Worm (Caenorhabditis elegans) whole organism, L4 larva: ENCODE results near the gene ZK180.8.

ENCODE experiments used
- F37D6.2 ChIP-seq: sonication (generic microtip); optimal IDR thresholded peaks from 2 replicates; lab custom pipeline; 2016; ENCODE audit warnings: mild to moderate bottlenecking, missing genetic modification characterization, missing compliant biosample characterization
- F44E2.7 ChIP-seq: fragments of 200-800 bp; sonication (Bioruptor generic); IDR thresholded peaks from 2 replicates; pipeline ENCODE4 v2.1.2; 2022; ENCODE audit warnings: missing genetic modification characterization, missing compliant biosample characterization
- T26A8.4 ChIP-seq: fragments of 200-800 bp; sonication (Bioruptor generic); IDR thresholded peaks from 2 replicates; pipeline ENCODE4 v1.3.6; 2022; ENCODE audit warnings: missing genetic modification characterization, missing compliant biosample characterization
- Y105C5A.15 ChIP-seq: fragments of 200-800 bp; sonication (Bioruptor generic); IDR thresholded peaks from 2 replicates; pipeline ENCODE4 v1.3.6; 2022; ENCODE audit warnings: missing genetic modification characterization, missing compliant biosample characterization
- ZK337.2 ChIP-seq: fragments of 200-800 bp; sonication (Bioruptor generic); IDR thresholded peaks from 2 replicates; pipeline ENCODE4 v1.3.6; 2022; ENCODE audit warnings: missing genetic modification reagents, missing genetic modification characterization, missing compliant biosample characterization
- aha-1 ChIP-seq: fragments of 150-350 bp; peaks from one replicate; lab custom pipeline; 2014; ENCODE audit warnings: missing biosample characterization, missing genetic modification characterization
- attf-4 ChIP-seq: sonication (generic microtip); optimal IDR thresholded peaks from 3 replicates; lab custom pipeline; 2017; ENCODE audit warnings: missing biosample characterization, missing genetic modification characterization
- ceh-20 ChIP-seq: fragments of 200-800 bp; sonication (Bioruptor generic); IDR thresholded peaks from 2 replicates; pipeline ENCODE4 v1.3.6; 2022; ENCODE audit warnings: missing genetic modification reagents, missing genetic modification characterization, missing compliant biosample characterization
- ceh-28 ChIP-seq: fragments of 150-350 bp; optimal IDR thresholded peaks from 2 replicates; lab custom pipeline; 2014; ENCODE audit warnings: missing biosample characterization, missing genetic modification reagents, missing genetic modification characterization
- ces-1 ChIP-seq: fragments of 150-350 bp; sonication (generic microtip); optimal IDR thresholded peaks from 4 replicates; lab custom pipeline; 2014; ENCODE audit warnings: missing biosample characterization, missing genetic modification reagents, missing genetic modification characterization
- cey-2 ChIP-seq: sonication (generic microtip); optimal IDR thresholded peaks from 3 replicates; lab custom pipeline; 2017; ENCODE audit warnings: missing genetic modification characterization, mild to moderate bottlenecking, missing compliant biosample characterization, antibody characterized with exemption, borderline replicate concordance; ENCODE audit not compliant: insufficient read depth
- daf-12 ChIP-seq: fragments of 150-350 bp; optimal IDR thresholded peaks from 2 replicates; lab custom pipeline; 2014; ENCODE audit warnings: missing biosample characterization, missing genetic modification reagents, missing genetic modification characterization
- daf-16 ChIP-seq, 3 experiments: sonication (generic microtip); optimal IDR thresholded peaks; 2 replicates each; lab custom pipeline; 2016 to 2017; ENCODE audit warnings: missing genetic modification characterization in 3 of 3, missing genetic modification reagents in 3 of 3, mild to moderate bottlenecking in 2 of 3, missing compliant biosample characterization in 2 of 3, missing biosample characterization in 1 of 3, moderate library complexity in 1 of 3
- daf-8 ChIP-seq: fragments of 200-800 bp; sonication (Bioruptor generic); IDR thresholded peaks from 2 replicates; pipeline ENCODE4 v1.3.6; 2022; ENCODE audit warnings: missing genetic modification characterization, missing compliant biosample characterization
- dmd-8 ChIP-seq: fragments of 200-800 bp; sonication (Bioruptor generic); IDR thresholded peaks from 2 replicates; pipeline ENCODE4 v1.3.6; 2022; ENCODE audit warnings: missing genetic modification characterization, missing compliant biosample characterization
- dve-1 ChIP-seq: sonication (generic microtip); optimal IDR thresholded peaks from 2 replicates; lab custom pipeline; 2017; ENCODE audit warnings: antibody characterized with exemption, mild to moderate bottlenecking, missing genetic modification characterization, missing compliant biosample characterization; ENCODE audit not compliant: insufficient read depth
- egl-43 ChIP-seq: fragments of 200-800 bp; sonication (Bioruptor generic); IDR thresholded peaks from 2 replicates; pipeline ENCODE4 v1.3.6; 2022; ENCODE audit warnings: missing genetic modification reagents, missing genetic modification characterization, missing compliant biosample characterization
- fkh-10 ChIP-seq: fragments of 150-350 bp; optimal IDR thresholded peaks from 2 replicates; lab custom pipeline; 2014; ENCODE audit warnings: missing biosample characterization, missing genetic modification reagents, missing genetic modification characterization
- gei-8 ChIP-seq: fragments of 200-800 bp; sonication (Bioruptor generic); optimal IDR thresholded peaks from 2 replicates; lab custom pipeline; 2018; ENCODE audit warnings: mild to moderate bottlenecking, missing genetic modification characterization, missing compliant biosample characterization
- hlh-11 ChIP-seq: fragments of 200-800 bp; sonication (Bioruptor generic); optimal IDR thresholded peaks from 2 replicates; lab custom pipeline; 2018; ENCODE audit warnings: mild to moderate bottlenecking, missing genetic modification characterization, missing compliant biosample characterization
- hlh-30 ChIP-seq: sonication (generic microtip); optimal IDR thresholded peaks from 2 replicates; lab custom pipeline; 2017; ENCODE audit warnings: antibody characterized with exemption, mild to moderate bottlenecking, missing genetic modification characterization, missing compliant biosample characterization; ENCODE audit not compliant: insufficient read depth
- hmg-1.1 ChIP-seq: fragments of 200-800 bp; sonication (Bioruptor generic); IDR thresholded peaks from 2 replicates; pipeline ENCODE4 v1.3.6; 2022; ENCODE audit warnings: missing genetic modification reagents, missing genetic modification characterization, missing compliant biosample characterization
- jun-1 ChIP-seq: fragments of 150-350 bp; optimal IDR thresholded peaks from 2 replicates; lab custom pipeline; 2014; ENCODE audit warnings: missing biosample characterization, missing genetic modification reagents, missing genetic modification characterization
- lin-1 ChIP-seq: fragments of 200-800 bp; sonication (Bioruptor generic); IDR thresholded peaks from 2 replicates; pipeline ENCODE4 v1.3.6; 2022; ENCODE audit warnings: missing genetic modification reagents, missing genetic modification characterization, missing compliant biosample characterization
- lin-38 ChIP-seq: fragments of 200-800 bp; sonication (Bioruptor generic); IDR thresholded peaks from 2 replicates; pipeline ENCODE4 v1.3.6; 2022; ENCODE audit warnings: missing genetic modification reagents, missing genetic modification characterization, missing compliant biosample characterization
- lin-39 ChIP-seq: fragments of 150-350 bp; optimal IDR thresholded peaks from 2 replicates; lab custom pipeline; 2014; ENCODE audit warnings: missing biosample characterization, missing genetic modification reagents, missing genetic modification characterization
- lir-3 ChIP-seq: sonication (generic microtip); optimal IDR thresholded peaks from 2 replicates; lab custom pipeline; 2016; ENCODE audit warnings: mild to moderate bottlenecking, missing genetic modification characterization, missing compliant biosample characterization
- mep-1 ChIP-seq: fragments of 150-350 bp; sonication (generic microtip); optimal IDR thresholded peaks from 3 replicates; lab custom pipeline; 2014; ENCODE audit warnings: missing biosample characterization, missing genetic modification characterization
- mes-2 ChIP-seq: sonication (generic microtip); optimal IDR thresholded peaks from 2 replicates; lab custom pipeline; 2016; ENCODE audit warnings: missing genotype, mild to moderate bottlenecking, missing genetic modification characterization, missing compliant biosample characterization; ENCODE audit not compliant: poor library complexity, severe bottlenecking
- nhr-10 ChIP-seq: fragments of 150-350 bp; optimal IDR thresholded peaks from 2 replicates; lab custom pipeline; 2014; ENCODE audit warnings: missing biosample characterization, missing genetic modification characterization
- nhr-11 ChIP-seq: fragments of 150-350 bp; optimal IDR thresholded peaks from 2 replicates; lab custom pipeline; 2014; ENCODE audit warnings: missing biosample characterization, missing genetic modification characterization
- nhr-111 ChIP-seq: fragments of 200-800 bp; sonication (Bioruptor generic); optimal IDR thresholded peaks from 2 replicates; lab custom pipeline; 2018; ENCODE audit warnings: mild to moderate bottlenecking, missing genetic modification characterization, missing compliant biosample characterization
- nhr-237 ChIP-seq: sonication (generic microtip); optimal IDR thresholded peaks from 2 replicates; lab custom pipeline; 2017; ENCODE audit warnings: missing biosample characterization, missing genetic modification characterization
- nhr-28 ChIP-seq: fragments of 150-350 bp; optimal IDR thresholded peaks from 2 replicates; lab custom pipeline; 2014; ENCODE audit warnings: missing biosample characterization, missing genetic modification characterization
- nhr-42 ChIP-seq: fragments of 200-800 bp; sonication (Bioruptor generic); IDR thresholded peaks from 2 replicates; pipeline ENCODE4 v1.3.6; 2022; ENCODE audit warnings: missing genetic modification characterization, missing compliant biosample characterization
- php-3 ChIP-seq: fragments of 200-800 bp; sonication (Bioruptor generic); IDR thresholded peaks from 2 replicates; pipeline ENCODE4 v1.3.6; 2022; ENCODE audit warnings: missing genetic modification reagents, missing genetic modification characterization, missing compliant biosample characterization
- pqm-1 ChIP-seq: sonication (generic microtip); optimal IDR thresholded peaks from 2 replicates; lab custom pipeline; 2017; ENCODE audit warnings: missing biosample characterization, missing genetic modification characterization
- sdz-12 ChIP-seq: fragments of 200-800 bp; sonication (Bioruptor generic); optimal IDR thresholded peaks from 2 replicates; lab custom pipeline; 2018; ENCODE audit warnings: mild to moderate bottlenecking, missing genetic modification characterization, missing compliant biosample characterization
- set-16 ChIP-seq: fragments of 200-800 bp; sonication (Bioruptor generic); IDR thresholded peaks from 2 replicates; pipeline ENCODE4 v1.3.6; 2022; ENCODE audit warnings: missing genetic modification reagents, missing genetic modification characterization, missing compliant biosample characterization
- snpc-1.2 ChIP-seq: fragments of 200-800 bp; sonication (Bioruptor generic); IDR thresholded peaks from 2 replicates; pipeline ENCODE4 v1.3.6; 2022; ENCODE audit warnings: missing genetic modification reagents, missing genetic modification characterization, missing compliant biosample characterization
- spr-1 ChIP-seq: sonication (generic microtip); optimal IDR thresholded peaks from 2 replicates; lab custom pipeline; 2016; ENCODE audit warnings: mild to moderate bottlenecking, missing genetic modification characterization, missing compliant biosample characterization
- tag-97 ChIP-seq: fragments of 200-800 bp; sonication (Bioruptor generic); IDR thresholded peaks from 2 replicates; pipeline ENCODE4 v1.3.6; 2022; ENCODE audit warnings: missing genetic modification characterization, missing compliant biosample characterization
- unc-39 ChIP-seq: sonication (generic microtip); optimal IDR thresholded peaks from 2 replicates; lab custom pipeline; 2017; ENCODE audit warnings: missing biosample characterization, missing genetic modification characterization
- vab-7 ChIP-seq: fragments of 200-800 bp; sonication (Bioruptor generic); IDR thresholded peaks from 2 replicates; pipeline ENCODE4 v1.3.6; 2022; ENCODE audit warnings: missing genetic modification reagents, missing genetic modification characterization, missing compliant biosample characterization
- zfp-2 ChIP-seq: sonication (generic microtip); optimal IDR thresholded peaks from 2 replicates; lab custom pipeline; 2016; ENCODE audit warnings: mild to moderate bottlenecking, missing genetic modification characterization, missing compliant biosample characterization
- zip-2 ChIP-seq: fragments of 150-350 bp; optimal IDR thresholded peaks from 2 replicates; lab custom pipeline; 2014; ENCODE audit warnings: missing biosample characterization, missing genetic modification characterization

Gene ZK180.8

ce11 chrIV:4511259-4511890, at the start of gene ZK180.8, which contains the start of gene rfth-1:
TSS of gene ZK180.8 (minus strand) at chrIV:4511724.
TSS of gene rfth-1 (minus strand) at chrIV:4511309.
- TF ChIP-seq F37D6.2 (tag; lab: Kevin White, UChicago) (no peak), nhr-11 (tag; lab: Kevin White, UChicago) (no peak), jun-1 (tag; lab: Kevin White, UChicago) (no peak), zfp-2 (tag; lab: Kevin White, UChicago) (no peak), egl-43 (GFP tag; lab: Robert Waterston, UW) (peak; percentile 65), ces-1 (GFP tag; lab: Kevin White, UChicago) (no peak), lin-39 (no peak), attf-4 (tag; lab: Kevin White, UChicago) (no peak), dve-1 (tag; lab: Kevin White, UChicago) (peak; percentile 24), nhr-42 (GFP tag; lab: Robert Waterston, UW) (peak; percentile 50; the same call in 1 of the 2 replicates), hlh-30 (tag; lab: Kevin White, UChicago) (peak; percentile 61), hlh-11 (tag; lab: Kevin White, UChicago) (peak; percentile 18), vab-7 (GFP tag; lab: Robert Waterston, UW) (no peak), gei-8 (GFP tag; lab: Kevin White, UChicago) (peak; percentile 2), nhr-28 (tag; lab: Kevin White, UChicago) (peak; percentile 42), mes-2 (tag; lab: Kevin White, UChicago) (peak; percentile 10)

- TF ChIP-seq hlh-30 (tag; lab: Kevin White, UChicago), result peak; percentile 12
- peak; percentile 19 for TF ChIP-seq dve-1 (tag; lab: Kevin White, UChicago)
- TF ChIP-seq nhr-42 (GFP tag; lab: Robert Waterston, UW), result no peak
- no peak for TF ChIP-seq mep-1
- no peak for TF ChIP-seq lin-1
- TF ChIP-seq fkh-10 (GFP tag; lab: Kevin White, UChicago), result no peak
- TF ChIP-seq ceh-28 (tag; lab: Kevin White, UChicago), result no peak
- no peak for TF ChIP-seq daf-16 (GFP tag; optimal IDR thresholded peaks at IDR 0.05; lab: Kevin White, UChicago)
- no peak for TF ChIP-seq daf-16 (tag; optimal IDR thresholded peaks at IDR 0.05; lab: Kevin White, UChicago)
- no peak for TF ChIP-seq nhr-111 (GFP tag; lab: Kevin White, UChicago)
- TF ChIP-seq snpc-1.2 (GFP tag; lab: Robert Waterston, UW), result no peak
- no peak for TF ChIP-seq lir-3
- peak; percentile 51 for TF ChIP-seq nhr-28 (tag; lab: Kevin White, UChicago)
- no peak for TF ChIP-seq F37D6.2 (tag; lab: Kevin White, UChicago)
- TF ChIP-seq dmd-8 (GFP tag; lab: Robert Waterston, UW), result no peak
- TF ChIP-seq hlh-11 (tag; lab: Kevin White, UChicago), result no peak
- no peak for TF ChIP-seq hmg-1.1 (GFP tag; lab: Robert Waterston, UW)
- TF ChIP-seq spr-1 (tag; lab: Kevin White, UChicago), result no peak
- TF ChIP-seq Y105C5A.15 (GFP tag; lab: Robert Waterston, UW), result no peak
- TF ChIP-seq F44E2.7 (GFP tag; lab: Robert Waterston, UW), result no peak
- no peak for TF ChIP-seq nhr-237
- no peak for TF ChIP-seq lin-39
- no peak for TF ChIP-seq daf-8
- TF ChIP-seq set-16, result no peak
- no peak for TF ChIP-seq daf-12
- no peak for TF ChIP-seq sdz-12 (GFP tag; lab: Kevin White, UChicago)
- no peak for TF ChIP-seq php-3 (GFP tag; lab: Robert Waterston, UW)
- no peak for TF ChIP-seq gei-8 (GFP tag; lab: Kevin White, UChicago)
- TF ChIP-seq unc-39 (tag; lab: Kevin White, UChicago), result no peak
- TF ChIP-seq lin-38 (GFP tag; lab: Robert Waterston, UW), result no peak
- no peak for TF ChIP-seq zip-2
- TF ChIP-seq cey-2 (tag; lab: Kevin White, UChicago), result no peak
- no peak for TF ChIP-seq ceh-20 (GFP tag; lab: Robert Waterston, UW)
- TF ChIP-seq T26A8.4 (GFP tag; lab: Robert Waterston, UW), result no peak
- TF ChIP-seq nhr-10 (tag; lab: Kevin White, UChicago), result no peak
- no peak for TF ChIP-seq ZK337.2 (GFP tag; lab: Robert Waterston, UW)
- TF ChIP-seq tag-97, result no peak
- peak; percentile 45 for TF ChIP-seq pqm-1 (tag; lab: Kevin White, UChicago)
- peak; percentile 11 for TF ChIP-seq aha-1
These were observed 47.6 kb upstream of the ZK180.8 start for ce11 chrIV:4559160-4559559.
